Fruit fly (Drosophila melanogaster) whole organism, embryonic: ENCODE data around the gene Prosbeta2R2.

Experiments
- CG12155 ChIP-seq: fragments of 200-800 bp; sonication (Bioruptor generic); optimal IDR thresholded peaks from 3 replicates; lab custom pipeline; 2016; ENCODE audit warnings: missing biosample characterization, missing genetic modification characterization
- CG14710 ChIP-seq: fragments of 200-800 bp; sonication (Bioruptor generic); optimal IDR thresholded peaks from 3 replicates; lab custom pipeline; 2019; ENCODE audit warnings: missing biosample characterization, mild to moderate bottlenecking, missing genetic modification characterization, moderate library complexity
- CG1602 ChIP-seq: fragments of 200-800 bp; sonication (Bioruptor generic); optimal IDR thresholded peaks from 3 replicates; lab custom pipeline; 2016; ENCODE audit warnings: missing biosample characterization, missing genetic modification characterization
- CG17186 ChIP-seq: fragments of 200-800 bp; sonication (Bioruptor generic); optimal IDR thresholded peaks from 3 replicates; lab custom pipeline; 2017; ENCODE audit warnings: missing biosample characterization, missing genetic modification reagents, missing genetic modification characterization
- CG34224 ChIP-seq: fragments of 200-800 bp; sonication (Bioruptor generic); IDR thresholded peaks from 3 replicates; pipeline ENCODE4 v1.3.6; 2022; ENCODE audit warnings: missing biosample characterization, missing genetic modification characterization; ENCODE audit not compliant: partially characterized antibody
- CG4854 ChIP-seq: fragments of 200-800 bp; sonication (Bioruptor generic); optimal IDR thresholded peaks from 2 replicates; lab custom pipeline; 2016; ENCODE audit warnings: missing biosample characterization, missing genetic modification characterization, inconsistent platforms
- CG6854 ChIP-seq: fragments of 200-800 bp; sonication (Bioruptor generic); optimal IDR thresholded peaks from 3 replicates; lab custom pipeline; 2017; ENCODE audit warnings: missing biosample characterization, mild to moderate bottlenecking, missing genetic modification characterization
- HLHmδ ChIP-seq: fragments of 200-800 bp; sonication (Bioruptor generic); optimal IDR thresholded peaks from 2 replicates; lab custom pipeline; 2018; ENCODE audit warnings: missing biosample characterization, mild to moderate bottlenecking, missing genetic modification characterization, moderate library complexity
- Lim3 ChIP-seq: fragments of 200-800 bp; sonication (Bioruptor generic); IDR thresholded peaks from 2 replicates; pipeline ENCODE4 v1.3.6; 2022; ENCODE audit warnings: missing biosample characterization, missing genetic modification characterization
- cad ChIP-seq: fragments of >200 bp; optimal IDR thresholded peaks from 2 replicates; lab custom pipeline; 2017; ENCODE audit warnings: missing biosample characterization, missing genetic modification characterization
- oc ChIP-seq: fragments of 200-800 bp; sonication (Bioruptor generic); optimal IDR thresholded peaks from 2 replicates; lab custom pipeline; 2018; ENCODE audit warnings: missing biosample characterization, mild to moderate bottlenecking, missing genetic modification characterization, moderate library complexity
- psq ChIP-seq: fragments of 200-800 bp; sonication (Bioruptor generic); optimal IDR thresholded peaks from 2 replicates; lab custom pipeline; 2017; ENCODE audit warnings: missing biosample characterization, missing genetic modification characterization

DNA sequence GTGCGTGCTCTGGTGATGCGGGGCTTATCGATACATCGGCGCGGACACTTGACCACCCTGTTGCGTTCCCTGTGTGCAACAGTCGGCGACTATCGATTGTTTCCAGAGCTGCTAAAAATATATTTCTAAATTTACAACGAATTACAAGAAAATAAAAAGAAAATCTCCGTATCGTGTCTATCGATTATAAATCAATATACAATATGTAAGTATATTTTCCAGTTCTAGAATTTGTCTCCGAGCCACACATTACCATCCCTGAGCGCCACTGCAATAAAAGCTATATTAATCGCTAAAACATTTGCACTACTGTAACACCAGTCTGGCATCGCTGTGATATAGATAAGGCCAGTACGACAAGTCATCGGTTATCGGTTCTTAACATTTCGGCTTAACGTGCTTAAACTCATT lies 12.9 kb upstream of the Prosbeta2R2 start, which contains the start of the genes Kat60 and Mms19:
- TF ChIP-seq Lim3 (GFP tag; lab: Robert Waterston, UW) (no peak), CG12155 (peak; percentile 66), CG1602 (GFP tag; lab: Kevin White, UChicago) (peak; percentile 61), CG14710 (tag; lab: Kevin White, UChicago) (peak; percentile 86), psq (GFP tag; lab: Kevin White, UChicago) (peak; percentile 52), CG6854 (no peak), cad (GFP tag; lab: Kevin White, UChicago) (no peak), CG34224 (GFP tag; lab: Robert Waterston, UW) (peak; percentile 88), oc (tag; lab: Kevin White, UChicago) (peak; percentile 26), HLHmδ (GFP tag; lab: Kevin White, UChicago) (no peak), CG4854 (peak; percentile 55), CG17186 (GFP tag; lab: Kevin White, UChicago) (peak; percentile 91)
